Worm (Caenorhabditis elegans) whole organism, late embryonic: ENCODE measurements around the gene Y53F4B.11.
A peak's percentile ranks its signal among the peaks of the same experiment; 100 is the strongest.

Experiments used
- C08G9.2 ChIP-seq: sonication (generic microtip); optimal IDR thresholded peaks from 2 replicates; lab custom pipeline; 2016; ENCODE audit warnings: mild to moderate bottlenecking, missing genetic modification characterization, moderate library complexity, missing compliant biosample characterization
- T23F11.4 ChIP-seq: fragments of 200-800 bp; sonication (Bioruptor generic); optimal IDR thresholded peaks from 2 replicates; lab custom pipeline; 2018; ENCODE audit warnings: mild to moderate bottlenecking, missing genetic modification characterization, missing compliant biosample characterization
- ahr-1 ChIP-seq: sonication (generic microtip); optimal IDR thresholded peaks from 2 replicates; lab custom pipeline; 2016; ENCODE audit warnings: missing genetic modification characterization, missing compliant biosample characterization
- ceh-14 ChIP-seq: sonication (generic microtip); optimal IDR thresholded peaks from 2 replicates; lab custom pipeline; 2016; ENCODE audit warnings: missing genotype, missing genetic modification characterization, missing compliant biosample characterization
- ceh-19 ChIP-seq: fragments of 200-800 bp; sonication (Bioruptor generic); optimal IDR thresholded peaks from 2 replicates; lab custom pipeline; 2018; ENCODE audit warnings: mild to moderate bottlenecking, missing genetic modification characterization, missing compliant biosample characterization
- ceh-2 ChIP-seq: sonication (generic microtip); optimal IDR thresholded peaks from 2 replicates; lab custom pipeline; 2016; ENCODE audit warnings: missing genotype, missing genetic modification characterization, missing compliant biosample characterization
- ceh-31 ChIP-seq: sonication (generic microtip); optimal IDR thresholded peaks from 2 replicates; lab custom pipeline; 2016; ENCODE audit warnings: missing genetic modification characterization, missing compliant biosample characterization
- ceh-34 ChIP-seq: sonication (generic microtip); optimal IDR thresholded peaks from 2 replicates; lab custom pipeline; 2016; ENCODE audit warnings: mild to moderate bottlenecking, missing genetic modification characterization, missing compliant biosample characterization
- ceh-6 ChIP-seq: fragments of 200-800 bp; sonication (Bioruptor generic); optimal IDR thresholded peaks from 2 replicates; lab custom pipeline; 2018; ENCODE audit warnings: mild to moderate bottlenecking, missing genetic modification characterization, missing compliant biosample characterization
- ceh-9 ChIP-seq: sonication (generic microtip); optimal IDR thresholded peaks from 2 replicates; lab custom pipeline; 2016; ENCODE audit warnings: mild to moderate bottlenecking, missing genetic modification characterization, inconsistent platforms, missing compliant biosample characterization
- che-1 ChIP-seq: sonication (generic microtip); optimal IDR thresholded peaks from 2 replicates; lab custom pipeline; 2016; ENCODE audit warnings: mild to moderate bottlenecking, missing genetic modification characterization, missing compliant biosample characterization
- dmd-4 ChIP-seq: sonication (generic microtip); optimal IDR thresholded peaks from 2 replicates; lab custom pipeline; 2016; ENCODE audit warnings: borderline replicate concordance, missing genetic modification characterization, missing compliant biosample characterization
- elt-4 ChIP-seq: sonication (generic microtip); optimal IDR thresholded peaks from 2 replicates; lab custom pipeline; 2016; ENCODE audit warnings: missing genetic modification characterization, missing compliant biosample characterization
- fax-1 ChIP-seq: sonication (generic microtip); optimal IDR thresholded peaks from 2 replicates; lab custom pipeline; 2016; ENCODE audit warnings: missing genotype, missing genetic modification characterization, missing compliant biosample characterization
- fkh-10 ChIP-seq: fragments of 150-350 bp; optimal IDR thresholded peaks from 2 replicates; lab custom pipeline; 2014; ENCODE audit warnings: missing biosample characterization, missing genetic modification reagents, missing genetic modification characterization
- hlh-15 ChIP-seq: sonication (generic microtip); optimal IDR thresholded peaks from 2 replicates; lab custom pipeline; 2016; ENCODE audit warnings: missing genetic modification characterization, missing compliant biosample characterization
- hlh-6 ChIP-seq: sonication (generic microtip); optimal IDR thresholded peaks from 2 replicates; lab custom pipeline; 2016; ENCODE audit warnings: missing genotype, missing genetic modification characterization, missing compliant biosample characterization
- hlh-8 ChIP-seq: sonication (generic microtip); optimal IDR thresholded peaks from 2 replicates; lab custom pipeline; 2016; ENCODE audit warnings: missing genotype, missing genetic modification characterization, missing compliant biosample characterization
- madf-2 ChIP-seq: sonication (generic microtip); optimal IDR thresholded peaks from 2 replicates; lab custom pipeline; 2017; ENCODE audit warnings: missing genetic modification characterization, missing compliant biosample characterization
- mec-3 ChIP-seq: sonication (generic microtip); optimal IDR thresholded peaks from 2 replicates; lab custom pipeline; 2016; ENCODE audit warnings: borderline replicate concordance, missing genetic modification characterization, missing compliant biosample characterization
- nfya-1 ChIP-seq: sonication (generic microtip); optimal IDR thresholded peaks from 2 replicates; lab custom pipeline; 2017; ENCODE audit warnings: missing genetic modification characterization, mild to moderate bottlenecking, missing compliant biosample characterization, antibody characterized with exemption, moderate library complexity
- nhr-232 ChIP-seq: sonication (generic microtip); optimal IDR thresholded peaks from 2 replicates; lab custom pipeline; 2016; ENCODE audit warnings: missing genetic modification characterization, missing compliant biosample characterization
- npax-4 ChIP-seq: sonication (generic microtip); optimal IDR thresholded peaks from 2 replicates; lab custom pipeline; 2016; ENCODE audit warnings: missing genetic modification characterization, missing compliant biosample characterization
- pag-3 ChIP-seq: sonication (generic microtip); optimal IDR thresholded peaks from 2 replicates; lab custom pipeline; 2016; ENCODE audit warnings: missing compliant biosample characterization, missing genetic modification characterization, borderline replicate concordance
- pat-9 ChIP-seq: fragments of 200-800 bp; sonication (Bioruptor generic); optimal IDR thresholded peaks from 2 replicates; lab custom pipeline; 2018; ENCODE audit warnings: mild to moderate bottlenecking, missing genetic modification characterization, moderate library complexity, missing compliant biosample characterization
- pha-4 ChIP-seq: fragments of 150-350 bp; optimal IDR thresholded peaks from 2 replicates; lab custom pipeline; 2018; ENCODE audit warnings: missing biosample characterization, missing genetic modification reagents, missing genetic modification characterization
- pqm-1 ChIP-seq: sonication (generic microtip); optimal IDR thresholded peaks from 2 replicates; lab custom pipeline; 2016; ENCODE audit warnings: missing genetic modification characterization, missing compliant biosample characterization
- pros-1 ChIP-seq: fragments of 150-350 bp; optimal IDR thresholded peaks from 2 replicates; lab custom pipeline; 2014; ENCODE audit warnings: missing biosample characterization, missing genetic modification reagents, missing genetic modification characterization
- sox-2 ChIP-seq: fragments of 200-800 bp; sonication (Bioruptor generic); IDR thresholded peaks from 2 replicates; pipeline ENCODE4 v1.3.6; 2022; ENCODE audit warnings: missing genetic modification reagents, missing genetic modification characterization, missing compliant biosample characterization
- syd-9 ChIP-seq: sonication (generic microtip); optimal IDR thresholded peaks from 2 replicates; lab custom pipeline; 2016; ENCODE audit warnings: mild to moderate bottlenecking, missing genetic modification characterization, moderate library complexity, missing compliant biosample characterization
- tbx-2 ChIP-seq: sonication (generic microtip); optimal IDR thresholded peaks from 2 replicates; lab custom pipeline; 2016; ENCODE audit warnings: missing genetic modification characterization, missing compliant biosample characterization
- unc-3 ChIP-seq, 2 experiments: fragments of 200-800 bp in 1 of 2; sonication (Bioruptor generic) in 1 of 2; sonication (generic microtip) in 1 of 2; conservative IDR thresholded peaks in 1 of 2; optimal IDR thresholded peaks in 1 of 2; 2 replicates each; pipeline versions ENCODE4 v1.3.6 to Lab custom; 2016 to 2022; ENCODE audit warnings: missing compliant biosample characterization in 2 of 2, missing genetic modification characterization in 2 of 2, missing genetic modification reagents in 1 of 2
- unc-42 ChIP-seq: sonication (generic microtip); optimal IDR thresholded peaks from 2 replicates; lab custom pipeline; 2016; ENCODE audit warnings: missing genotype, missing genetic modification characterization, missing compliant biosample characterization
- unc-55 ChIP-seq: sonication (generic microtip); optimal IDR thresholded peaks from 2 replicates; lab custom pipeline; 2017; ENCODE audit warnings: missing biosample characterization, missing genetic modification reagents, missing genetic modification characterization
- unc-86 ChIP-seq: sonication (generic microtip); optimal IDR thresholded peaks from 2 replicates; lab custom pipeline; 2016; ENCODE audit warnings: missing genetic modification characterization, missing compliant biosample characterization
- zip-5 ChIP-seq: sonication (generic microtip); optimal IDR thresholded peaks from 2 replicates; lab custom pipeline; 2016; ENCODE audit warnings: missing genetic modification characterization, missing compliant biosample characterization

Y53F4B.11 gene

ce11 chrII:14967084-14967483, 43.5 kb upstream of the Y53F4B.11 start:
- TF ChIP-seq ceh-2 (tag; lab: Kevin White, UChicago) (no peak), pqm-1 (tag; lab: Kevin White, UChicago) (no peak), ahr-1 (tag; lab: Kevin White, UChicago) (no peak), hlh-8 (tag; lab: Kevin White, UChicago) (no peak), pag-3 (no peak), nhr-232 (no peak), pha-4 (tag; lab: Kevin White, UChicago) (no peak), ceh-19 (GFP tag; lab: Kevin White, UChicago) (no peak), ceh-14 (tag; lab: Kevin White, UChicago) (no peak), ceh-9 (no peak), unc-42 (no peak), unc-55 (GFP tag; lab: Kevin White, UChicago) (no peak)

- TF ChIP-seq unc-55 (GFP tag; lab: Kevin White, UChicago) (no peak), T23F11.4 (GFP tag; lab: Kevin White, UChicago) (no peak), unc-86 (tag; lab: Kevin White, UChicago) (no peak), nhr-232 (no peak), che-1 (tag; lab: Kevin White, UChicago) (no peak), mec-3 (tag; lab: Kevin White, UChicago) (no peak), fkh-10 (no peak), unc-3 (GFP tag; conservative IDR thresholded peaks at IDR 0.05; lab: Robert Waterston, UW) (no peak), unc-3 (tag; optimal IDR thresholded peaks at IDR 0.05; lab: Kevin White, UChicago) (no peak), C08G9.2 (no peak), ceh-2 (tag; lab: Kevin White, UChicago) (no peak), npax-4 (no peak), madf-2 (tag; lab: Kevin White, UChicago) (no peak), elt-4 (tag; lab: Kevin White, UChicago) (no peak), sox-2 (GFP tag; lab: Robert Waterston, UW) (no peak), hlh-6 (tag; lab: Kevin White, UChicago) (no peak), syd-9 (tag; lab: Kevin White, UChicago) (no peak), hlh-15 (no peak), pros-1 (tag; lab: Kevin White, UChicago) (no peak)
Observed at ce11 chrII:14968275-14968674, 42.3 kb upstream of the Y53F4B.11 start.

DNA sequence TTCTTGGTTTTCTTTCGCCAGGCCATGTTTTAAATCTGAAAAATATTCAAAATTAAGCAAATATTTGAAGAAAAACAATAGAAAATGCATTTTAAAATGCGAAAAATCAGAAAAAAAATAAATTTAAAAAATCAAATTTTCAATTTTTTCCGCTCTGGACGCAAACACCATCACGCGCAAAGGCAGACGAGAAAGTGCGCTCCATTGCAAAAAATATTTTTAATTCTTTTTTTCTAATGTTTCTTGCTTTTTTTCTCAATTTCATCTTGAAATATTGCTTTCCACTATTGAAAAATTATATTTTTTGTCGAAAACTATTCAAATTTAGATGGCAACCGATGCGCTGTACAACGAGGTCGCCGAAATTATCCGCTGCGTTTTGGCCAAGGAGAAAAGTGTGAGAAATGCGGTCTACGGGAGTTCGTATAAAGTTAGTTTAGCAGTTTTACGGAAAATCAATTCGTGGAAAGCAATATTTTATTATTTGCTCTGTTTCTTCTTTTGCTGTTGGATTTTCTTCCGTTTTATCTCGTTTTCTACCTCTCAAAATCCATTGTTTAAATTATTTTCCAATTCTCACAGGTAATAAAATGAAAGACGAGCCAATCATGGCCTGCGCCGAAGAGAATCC, 41.1 kb upstream of the Y53F4B.11 start, which contains the start of the genes pole-4, nsun-5 and metl-2:
Gene pole-4, minus strand, starts transcription at position 35 of the 631 bp plus-strand sequence.
Gene nsun-5, plus strand, starts transcription at position 298 of the 631 bp plus-strand sequence.
Gene metl-2, plus strand, starts transcription at position 581 of the 631 bp plus-strand sequence.
- TF ChIP-seq nfya-1 (tag; lab: Kevin White, UChicago) (peak; percentile 6), unc-42 (peak; percentile 77), pat-9 (no peak), ceh-31 (peak; percentile 32), fax-1 (tag; lab: Kevin White, UChicago) (no peak), hlh-8 (tag; lab: Kevin White, UChicago) (no peak), tbx-2 (peak; percentile 13), ceh-6 (no peak), C08G9.2 (no peak), dmd-4 (tag; lab: Kevin White, UChicago) (no peak), unc-3 (GFP tag; conservative IDR thresholded peaks at IDR 0.05; lab: Robert Waterston, UW) (no peak), unc-3 (tag; optimal IDR thresholded peaks at IDR 0.05; lab: Kevin White, UChicago) (no peak), pros-1 (tag; lab: Kevin White, UChicago) (no peak)

ce11 chrII:14983909-14984308, 26.6 kb upstream of the Y53F4B.11 start, which contains the start of gene Y53F4B.5:
Y53F4B.5 (minus strand) TSS chrII:14984009.
- no peak for TF ChIP-seq syd-9 (tag; lab: Kevin White, UChicago)
- no peak for TF ChIP-seq ceh-34 (tag; lab: Kevin White, UChicago)
- TF ChIP-seq zip-5 (tag; lab: Kevin White, UChicago): no peak
- TF ChIP-seq C08G9.2: no peak
- no peak for TF ChIP-seq nhr-232
- no peak for TF ChIP-seq nfya-1 (tag; lab: Kevin White, UChicago)
